Worm (Caenorhabditis elegans): Measurements from ENCODE around the gene scly-1.

Gene scly-1

ce11 chrII:6283074-6283473, 2.2 kb upstream of the scly-1 start, which contains the start of gene F13H8.1:
F13H8.1 (plus strand) TSS chrII:6283384.
- TF ChIP-seq unc-62 (GFP tag; optimal IDR thresholded peaks at IDR 0.05), result no peak

DNA sequence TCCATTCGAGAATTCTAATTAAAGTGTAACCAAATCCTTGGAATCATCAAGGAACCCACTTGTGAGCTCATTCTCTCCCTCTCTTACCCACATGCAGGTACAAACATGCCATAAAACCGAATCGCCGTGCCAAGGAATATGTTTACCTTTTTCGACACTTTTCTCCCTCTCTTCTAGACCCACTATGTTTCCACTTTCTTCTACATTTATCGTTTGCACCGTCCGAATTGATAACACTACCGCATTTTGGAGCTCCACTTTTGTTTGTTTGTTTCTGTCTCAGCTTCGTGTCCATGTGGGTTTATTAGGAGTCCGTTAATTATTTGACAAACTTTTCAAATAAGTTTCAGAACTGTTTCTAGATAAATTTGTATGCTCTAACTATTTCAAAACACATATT, 1.0 kb upstream of the scly-1 start:
- TF ChIP-seq unc-62 (GFP tag; optimal IDR thresholded peaks at IDR 0.05), result no peak

DNA sequence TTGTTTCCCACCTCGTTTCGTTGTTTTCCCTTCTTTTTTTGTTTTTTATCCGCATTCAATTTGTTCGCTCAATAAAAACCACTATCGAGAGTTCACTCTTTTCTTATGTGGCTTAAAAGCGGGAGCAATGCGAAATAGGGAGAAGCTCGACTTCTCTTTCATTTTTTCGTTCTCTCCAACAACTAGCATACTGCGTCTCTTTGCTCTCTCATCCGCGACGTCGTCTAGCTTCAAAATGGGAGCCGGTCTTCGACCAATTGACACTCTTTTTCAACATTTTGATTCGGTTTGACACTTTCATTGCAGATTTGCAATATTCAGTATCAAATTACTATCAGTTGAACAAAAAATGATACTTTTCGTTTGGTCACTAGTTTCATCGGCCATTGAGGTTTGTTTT, 7.0 kb downstream of the scly-1 start, which contains the start of gene bpl-1:
Gene bpl-1 (plus strand): TSS at position 301 of the 400 bp plus-strand sequence.
- no peak for TF ChIP-seq unc-62 (GFP tag; optimal IDR thresholded peaks at IDR 0.05)

DNA sequence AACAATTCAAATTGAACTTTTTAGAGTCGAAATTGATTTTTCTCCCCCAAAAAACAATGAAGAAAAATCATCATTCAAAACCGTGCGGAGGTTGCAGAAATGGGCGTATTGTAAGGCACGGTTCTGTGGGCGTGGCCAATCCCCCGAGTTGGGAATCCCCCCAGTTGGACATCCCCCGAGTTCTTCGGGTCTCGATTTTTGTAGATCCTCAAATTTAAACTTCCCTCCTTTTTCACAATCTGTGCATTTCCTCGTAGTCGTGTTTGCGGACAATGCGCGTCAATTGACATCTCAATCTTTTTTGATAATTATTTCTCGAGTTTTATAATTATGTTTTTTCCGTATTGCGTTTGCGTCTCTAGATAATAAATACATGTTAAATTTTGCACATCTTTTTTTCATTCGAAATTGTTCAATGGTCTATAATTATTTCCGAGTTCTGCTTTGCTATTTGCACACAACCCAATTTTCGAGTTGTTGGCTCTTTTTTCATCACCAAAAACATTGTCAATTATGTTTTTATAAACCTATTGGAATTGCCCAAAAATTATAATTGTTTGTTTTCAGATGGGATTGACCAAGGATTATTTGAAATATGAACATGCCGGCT, 11.0 kb downstream of the scly-1 start, which contains the start of gene F13H8.2:
Gene F13H8.2 (plus strand): TSS at position 560 of the 610 bp plus-strand sequence.
- TF ChIP-seq unc-62 (GFP tag; optimal IDR thresholded peaks at IDR 0.05), result no peak

- TF ChIP-seq unc-62 (GFP tag; optimal IDR thresholded peaks at IDR 0.05), result no peak
These were observed 12.9 kb downstream of the scly-1 start, which contains the start of gene F13H8.8 for ce11 chrII:6267983-6268382. F13H8.8 (minus strand) TSS chrII:6268083.

DNA sequence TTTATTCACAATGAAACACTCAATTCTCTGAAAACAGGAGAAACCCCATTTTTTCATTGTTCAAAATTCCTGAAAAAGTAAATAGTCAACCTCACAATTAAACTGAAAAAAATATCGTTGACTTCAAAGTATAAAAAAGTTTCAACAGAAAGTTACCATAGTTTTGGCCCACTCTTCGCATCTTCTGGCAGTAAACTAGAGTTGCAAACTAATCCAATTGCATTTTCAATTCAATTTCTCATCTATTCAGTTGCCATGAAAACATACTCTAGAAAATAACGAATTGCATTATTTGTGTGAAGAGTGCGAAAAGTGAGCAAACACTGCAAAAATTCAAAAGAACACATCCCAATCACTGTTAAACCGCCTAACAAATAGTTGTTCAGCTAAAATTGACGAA, 17.2 kb downstream of the scly-1 start, which contains the start of gene F13H8.3:
Gene F13H8.3 (plus strand): TSS at position 301 of the 400 bp plus-strand sequence.
- TF ChIP-seq unc-62 (GFP tag; optimal IDR thresholded peaks at IDR 0.05), result no peak

DNA sequence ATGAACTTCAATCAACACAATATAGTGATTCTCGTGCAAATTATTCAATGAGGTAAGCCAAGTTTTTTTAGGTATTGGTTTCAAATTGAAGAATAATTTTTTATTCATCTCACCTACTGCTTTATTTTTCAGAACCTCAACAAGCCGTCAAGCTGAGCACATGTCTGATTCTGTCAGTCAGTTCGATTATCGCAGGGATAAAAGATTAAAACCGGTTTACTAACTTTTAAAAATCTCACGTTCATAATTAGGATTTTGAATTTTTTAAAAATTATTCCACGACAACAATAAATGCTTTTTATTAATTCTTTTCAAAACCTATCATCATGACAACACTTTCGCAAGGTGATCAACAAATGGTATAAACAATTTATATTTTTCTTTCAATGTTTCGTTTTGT, 18.7 kb downstream of the scly-1 start, which contains the start of gene F13H8.12:
Gene F13H8.12 (plus strand): TSS at position 301 of the 400 bp plus-strand sequence.
- TF ChIP-seq unc-62 (GFP tag; optimal IDR thresholded peaks at IDR 0.05), result no peak

DNA sequence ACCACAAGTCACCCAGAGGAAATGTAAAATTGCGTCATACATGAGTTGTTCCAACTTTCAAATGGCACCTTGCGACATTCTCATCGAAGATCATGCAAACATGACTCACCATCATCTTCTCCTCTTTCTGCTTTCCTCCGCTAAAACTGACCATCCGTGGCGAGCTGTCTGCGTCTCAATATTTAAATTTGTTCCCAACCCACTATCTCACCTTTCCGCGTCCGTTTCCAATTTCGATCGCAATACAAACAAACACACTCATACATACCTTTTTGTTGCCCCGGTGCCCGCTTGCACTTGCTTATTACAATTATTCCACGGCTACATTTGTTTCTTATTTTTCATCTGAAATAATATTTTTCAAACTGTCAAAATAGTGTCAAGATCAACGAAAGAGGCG, 20.2 kb downstream of the scly-1 start, which contains the start of gene nmgp-1:
Gene nmgp-1 (plus strand): TSS at position 174 of the 400 bp plus-strand sequence.
- TF ChIP-seq unc-62 (GFP tag; optimal IDR thresholded peaks at IDR 0.05), result no peak

ce11 chrII:6259867-6260266, 21.0 kb downstream of the scly-1 start, which contains the start of gene F13H8.11:
F13H8.11 (minus strand) TSS chrII:6260021.
- no peak for TF ChIP-seq unc-62 (GFP tag; optimal IDR thresholded peaks at IDR 0.05)

ce11 chrII:6257220-6257877, 23.6 kb downstream of the scly-1 start:
- no peak for TF ChIP-seq unc-62 (GFP tag; optimal IDR thresholded peaks at IDR 0.05)

- no peak for TF ChIP-seq unc-62 (GFP tag; optimal IDR thresholded peaks at IDR 0.05)
These were observed 24.9 kb downstream of the scly-1 start, which contains the start of gene F13H8.5 for ce11 chrII:6256024-6256423. F13H8.5 (minus strand) TSS chrII:6256124.

DNA sequence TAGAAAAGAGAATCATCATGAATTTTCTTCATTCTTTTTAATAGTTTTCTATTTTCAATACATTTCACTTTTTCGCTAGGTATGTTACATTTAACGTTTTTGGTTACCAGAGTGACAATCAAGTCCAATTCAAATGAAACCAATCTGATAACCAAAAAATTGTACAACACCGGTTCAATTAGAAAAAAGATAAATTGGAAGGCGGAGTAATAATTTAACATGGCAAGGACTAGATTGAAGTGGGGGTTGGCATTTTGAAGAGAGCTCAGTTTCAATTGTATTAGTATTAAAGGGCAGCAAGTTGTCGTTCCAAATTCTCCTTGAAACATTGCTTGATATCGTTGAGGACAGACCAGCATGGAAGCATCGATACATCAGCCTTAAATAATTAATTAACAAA, 28.2 kb downstream of the scly-1 start:
- no peak for TF ChIP-seq unc-62 (GFP tag; optimal IDR thresholded peaks at IDR 0.05)

DNA sequence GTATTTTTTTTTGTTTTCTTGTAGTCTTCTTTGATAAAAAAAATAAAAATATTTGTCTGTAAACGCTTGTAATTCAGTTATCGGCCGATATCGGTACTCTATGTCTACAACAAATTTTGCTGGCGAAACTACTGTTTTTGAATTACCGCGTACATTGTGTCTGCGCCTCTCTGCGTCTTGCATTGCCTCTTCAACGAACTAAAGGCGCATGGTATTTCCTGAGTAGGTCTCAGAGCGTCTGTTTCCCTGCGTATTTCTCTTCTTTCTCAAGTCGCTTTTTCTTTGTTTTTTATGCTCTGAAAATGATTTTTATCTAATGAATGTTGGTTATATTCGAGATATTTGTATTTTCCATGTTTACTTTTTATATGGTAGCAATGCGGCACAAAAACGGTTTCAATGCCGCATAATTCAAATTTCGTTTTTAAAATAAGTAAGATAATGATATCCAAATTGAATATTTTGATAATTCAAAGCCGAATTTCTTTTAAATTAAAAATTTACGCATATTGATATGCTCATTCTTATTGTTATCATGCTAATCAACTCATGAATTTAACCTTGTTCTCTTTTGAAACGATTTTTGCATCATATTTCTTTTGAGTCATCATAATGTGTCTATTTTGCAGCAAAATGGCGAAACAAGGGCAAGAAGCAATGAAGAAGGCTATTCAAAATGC, 30.0 kb downstream of the scly-1 start, which contains the start of gene phb-2:
Gene phb-2 (plus strand): TSS at position 630 of the 680 bp plus-strand sequence.
- no peak for TF ChIP-seq unc-62 (GFP tag; optimal IDR thresholded peaks at IDR 0.05)

DNA sequence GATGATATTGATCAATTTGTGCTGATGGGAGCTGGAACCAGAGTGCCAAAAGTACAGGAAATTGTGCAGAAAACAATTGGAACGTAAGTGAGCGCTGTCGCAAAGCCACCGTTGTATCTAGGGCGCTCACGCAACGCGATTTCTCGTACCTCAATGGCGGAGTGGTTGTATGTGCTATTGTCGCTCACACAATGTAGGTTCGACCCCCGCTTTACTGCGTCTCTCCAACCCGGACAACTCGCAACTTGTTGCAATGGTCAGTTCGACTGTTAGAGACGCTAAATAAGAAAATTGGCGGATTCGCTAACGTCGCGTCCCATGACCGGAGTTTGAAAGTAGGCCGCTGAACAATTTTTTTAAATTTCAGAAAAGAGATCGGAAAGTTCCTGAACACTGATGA, 32.4 kb downstream of the scly-1 start:
- no peak for TF ChIP-seq unc-62 (GFP tag; optimal IDR thresholded peaks at IDR 0.05)

DNA sequence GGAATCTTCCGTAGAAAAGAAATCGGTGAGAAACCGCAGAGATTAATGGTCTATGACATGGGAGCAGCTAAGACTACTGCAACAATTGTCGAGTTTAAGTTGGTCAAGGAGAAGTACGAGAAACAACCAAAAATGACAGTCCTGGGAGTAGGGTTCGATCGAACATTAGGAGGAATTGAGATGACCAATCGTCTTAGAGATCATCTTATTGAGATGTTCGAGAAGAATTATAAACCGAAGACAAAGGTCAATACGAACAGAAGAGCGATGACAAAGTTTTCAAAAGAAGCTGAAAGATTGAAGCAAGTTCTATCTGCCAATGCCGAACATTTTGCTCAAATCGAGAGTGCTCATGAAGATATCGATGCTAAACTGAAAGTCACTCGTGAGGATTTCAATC, 32.9 kb downstream of the scly-1 start:
- TF ChIP-seq unc-62 (GFP tag; optimal IDR thresholded peaks at IDR 0.05), result no peak

- no peak for TF ChIP-seq unc-62 (GFP tag; optimal IDR thresholded peaks at IDR 0.05)
These were observed 33.9 kb downstream of the scly-1 start, which contains the start of gene T24H7.2 for ce11 chrII:6247011-6247410. T24H7.2 (plus strand) TSS chrII:6247311.

All from whole organism, dauer.